Worm (Caenorhabditis elegans) whole organism, L1 larva: ENCODE results near the gene gst-18.

Source experiments
- F16B12.6 ChIP-seq: fragments of 150-350 bp; optimal IDR thresholded peaks from 2 replicates; lab custom pipeline; 2014; ENCODE audit warnings: missing biosample characterization, missing genetic modification characterization
- egl-27 ChIP-seq, 2 experiments: fragments of 150-350 bp in 1 of 2; sonication (generic microtip); optimal IDR thresholded peaks; 3 replicates each; lab custom pipeline; 2017 to 2018; ENCODE audit warnings: missing biosample characterization in 2 of 2, missing genetic modification characterization in 2 of 2, missing genetic modification reagents in 2 of 2
- elt-2 ChIP-seq: sonication (generic microtip); optimal IDR thresholded peaks from 2 replicates; lab custom pipeline; 2016; ENCODE audit warnings: missing genetic modification characterization, mild to moderate bottlenecking, inconsistent platforms, missing compliant biosample characterization, missing genetic modification reagents
- fkh-10 ChIP-seq: sonication (generic microtip); optimal IDR thresholded peaks from 2 replicates; lab custom pipeline; 2017; ENCODE audit warnings: missing biosample characterization, missing genetic modification reagents, missing genetic modification characterization
- jun-1 ChIP-seq: fragments of 150-350 bp; optimal IDR thresholded peaks from 2 replicates; lab custom pipeline; 2014; ENCODE audit warnings: missing biosample characterization, missing genetic modification reagents, missing genetic modification characterization
- lin-13 ChIP-seq: fragments of 150-350 bp; optimal IDR thresholded peaks from 2 replicates; lab custom pipeline; 2014; ENCODE audit warnings: missing biosample characterization, missing genetic modification reagents, missing genetic modification characterization
- lin-35 ChIP-seq, 2 experiments: fragments of 150-350 bp; optimal IDR thresholded peaks; 2 replicates each; lab custom pipeline; 2014; ENCODE audit warnings: missing biosample characterization in 2 of 2, missing genetic modification characterization in 2 of 2, missing genetic modification reagents in 2 of 2
- nhr-19 ChIP-seq: fragments of 200-800 bp; sonication (Bioruptor generic); conservative IDR thresholded peaks from 2 replicates; pipeline ENCODE4 v1.3.6; 2022; ENCODE audit warnings: missing genetic modification characterization, missing compliant biosample characterization
- nhr-237 ChIP-seq: fragments of 150-350 bp; optimal IDR thresholded peaks from 2 replicates; lab custom pipeline; 2014; ENCODE audit warnings: missing biosample characterization, missing genetic modification characterization

DNA sequence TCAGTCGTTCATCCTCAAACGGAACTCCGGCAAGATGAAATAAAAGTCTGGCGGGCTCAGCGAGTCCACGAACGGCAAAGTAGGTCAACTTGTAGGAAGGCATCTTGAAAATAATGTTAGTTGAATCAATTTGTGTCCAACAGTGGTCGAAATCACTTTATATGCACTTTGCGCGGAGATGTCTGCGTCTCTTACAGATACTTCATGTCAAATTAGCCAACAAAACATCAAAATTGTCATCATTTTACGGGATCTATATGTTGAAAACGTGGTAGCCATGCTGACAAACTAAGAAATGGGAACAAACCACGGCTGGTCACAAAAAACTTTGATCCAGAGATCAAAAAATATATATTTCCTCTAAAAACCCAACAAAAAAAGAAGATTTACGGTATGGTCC is 12.9 kb downstream of the gst-18 start, which contains the start of gene gst-12:
- no peak for TF ChIP-seq F16B12.6
- no peak for TF ChIP-seq lin-13 (GFP tag; lab: Kevin White, UChicago)
- no peak for TF ChIP-seq nhr-19
- no peak for TF ChIP-seq nhr-237
- no peak for TF ChIP-seq elt-2 (tag; lab: Kevin White, UChicago)
- no peak for TF ChIP-seq egl-27 (tag; optimal IDR thresholded peaks at IDR 0.05; lab: Kevin White, UChicago)
- TF ChIP-seq fkh-10 (GFP tag; lab: Kevin White, UChicago) = no peak
- TF ChIP-seq lin-35 (GFP tag; optimal IDR thresholded peaks at IDR 0.05; lab: Kevin White, UChicago) = no peak
- no peak for TF ChIP-seq jun-1 (tag; lab: Kevin White, UChicago)
